Worm (Caenorhabditis elegans): ENCODE measurements around the gene F13E9.12.

Gene F13E9.12

DNA sequence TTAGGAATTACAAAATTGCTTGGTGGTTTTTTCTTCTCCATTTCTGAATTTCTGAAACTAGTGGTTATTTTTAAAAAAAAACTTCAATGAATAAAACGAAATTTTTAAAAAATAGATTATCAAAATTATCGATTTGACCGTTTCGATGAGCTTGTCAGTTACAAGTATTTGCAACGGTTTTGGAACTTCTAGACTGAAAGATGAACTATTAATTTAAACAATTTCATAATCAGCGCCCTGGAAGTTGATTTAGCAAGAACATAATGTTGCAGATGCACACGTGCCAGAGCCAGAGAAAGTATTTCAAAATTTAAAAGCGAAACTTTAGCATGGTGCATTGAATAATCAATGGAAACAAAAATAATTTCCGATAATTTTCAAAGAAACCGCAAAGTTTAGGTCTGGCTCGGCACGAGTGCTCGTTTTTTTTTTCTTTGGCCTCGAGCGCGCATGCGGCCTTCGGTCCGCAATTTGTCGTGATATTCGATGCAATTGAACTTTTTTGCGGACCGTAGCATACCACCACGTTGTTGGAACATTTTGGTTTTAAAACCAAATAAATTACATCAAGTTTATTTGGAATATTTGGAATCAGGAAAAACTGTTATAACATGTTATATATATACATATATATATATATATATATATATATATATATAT lies 31.6 kb downstream of the F13E9.12 start, which contains the start of gene T11G6.5 (continued):
- TF ChIP-seq pqm-1 (tag; optimal IDR thresholded peaks at IDR 0.05) (no peak), zag-1 (tag; optimal IDR thresholded peaks at IDR 0.05) (no peak), arid-1 (GFP tag; conservative IDR thresholded peaks at IDR 0.05) (no peak), daf-8 (GFP tag; IDR thresholded peaks at IDR 0.05) (no peak), unc-39 (tag; optimal IDR thresholded peaks at IDR 0.05) (no peak), dmd-9 (GFP tag; IDR thresholded peaks at IDR 0.05) (no peak), dmd-6 (GFP tag; IDR thresholded peaks at IDR 0.05) (peak; percentile 25; the same call in 1 of the 2 replicates), zfp-3 (GFP tag; conservative IDR thresholded peaks at IDR 0.05) (no peak), ceh-20 (GFP tag; IDR thresholded peaks at IDR 0.05) (no peak), spr-1 (tag; optimal IDR thresholded peaks at IDR 0.05) (no peak), set-16 (GFP tag; IDR thresholded peaks at IDR 0.05) (no peak), madf-9 (GFP tag; conservative IDR thresholded peaks at IDR 0.05) (no peak), ces-1 (GFP tag; optimal IDR thresholded peaks at IDR 0.05) (no peak), php-3 (GFP tag; IDR thresholded peaks at IDR 0.05) (no peak), nhr-102 (tag; optimal IDR thresholded peaks at IDR 0.05) (no peak), dve-1 (tag; optimal IDR thresholded peaks at IDR 0.05; ENCODE audit: insufficient read depth) (peak; percentile 26), ceh-82 (tag; optimal IDR thresholded peaks at IDR 0.05) (no peak), F44E2.7 (GFP tag; IDR thresholded peaks at IDR 0.05) (no peak), hlh-11 (tag; optimal IDR thresholded peaks at IDR 0.05) (peak; percentile 14), jun-1 (tag; optimal IDR thresholded peaks at IDR 0.05) (no peak), F26F4.8 (GFP tag; conservative IDR thresholded peaks at IDR 0.05) (no peak), F49E8.2 (tag; optimal IDR thresholded peaks at IDR 0.05; ENCODE audit: borderline replicate concordance) (no peak), pha-4 (GFP tag; IDR thresholded peaks at IDR 0.05) (no peak), pha-4 (tag; optimal IDR thresholded peaks at IDR 0.05) (no peak), nhr-237 (tag; optimal IDR thresholded peaks at IDR 0.05) (no peak), lin-15B (tag; optimal IDR thresholded peaks at IDR 0.05) (no peak), tag-97 (GFP tag; IDR thresholded peaks at IDR 0.05) (no peak), Y48G9A.11 (GFP tag; IDR thresholded peaks at IDR 0.05) (no peak), R02D3.7 (tag; optimal IDR thresholded peaks at IDR 0.05) (no peak), hmg-1.1 (GFP tag; IDR thresholded peaks at IDR 0.05) (peak; percentile 49), saeg-2 (GFP tag; IDR thresholded peaks at IDR 0.05) (no peak), nhr-25 (tag; optimal IDR thresholded peaks at IDR 0.05; ENCODE audit: borderline replicate concordance, insufficient read depth) (no peak), ceh-44 (GFP tag; IDR thresholded peaks at IDR 0.05) (no peak), F37D6.2 (tag; optimal IDR thresholded peaks at IDR 0.05) (no peak), nhr-48 (tag; optimal IDR thresholded peaks at IDR 0.05) (no peak), nhr-11 (tag; optimal IDR thresholded peaks at IDR 0.05) (no peak), nhr-6 (tag; optimal IDR thresholded peaks at IDR 0.05) (no peak), fkh-10 (GFP tag; optimal IDR thresholded peaks at IDR 0.05) (no peak), ZK337.2 (GFP tag; IDR thresholded peaks at IDR 0.05) (no peak), ceh-32 (tag; optimal IDR thresholded peaks at IDR 0.05; ENCODE audit: poor library complexity) (no peak), mep-1 (tag; optimal IDR thresholded peaks at IDR 0.05) (peak; percentile 35), mdt-29 (GFP tag; IDR thresholded peaks at IDR 0.05) (no peak), unc-62 (GFP tag; optimal IDR thresholded peaks at IDR 0.05 in 1 of 2) (no peak), unc-62 (tag; optimal IDR thresholded peaks at IDR 0.05) (no peak), attf-4 (tag; optimal IDR thresholded peaks at IDR 0.05) (no peak), gei-8 (GFP tag; optimal IDR thresholded peaks at IDR 0.05) (no peak), rbr-2 (tag; optimal IDR thresholded peaks at IDR 0.05) (no peak), skn-1 (tag; optimal IDR thresholded peaks at IDR 0.05) (no peak), fos-1 (tag; optimal IDR thresholded peaks at IDR 0.05) (no peak), egl-27 (tag; optimal IDR thresholded peaks at IDR 0.05) (no peak), unc-130 (GFP tag; optimal IDR thresholded peaks at IDR 0.05) (no peak), snpc-1.2 (GFP tag; IDR thresholded peaks at IDR 0.05) (no peak)

Measured in whole organism, L4 larva.